Fruit fly (Drosophila melanogaster): ENCODE data around the gene CG12680.

The CG12680 gene

dm6 chrX:5031297-5031696, 34.1 kb downstream of the CG12680 start:
- TF ChIP-seq CG15710 (tag; optimal IDR thresholded peaks at IDR 0.05) (no peak), fd96Ca (GFP tag; IDR thresholded peaks at IDR 0.05) (no peak; the same call in 2 of the 3 replicates), CG8159 (tag; optimal IDR thresholded peaks at IDR 0.05) (peak; percentile 16), CG10348 (GFP tag; IDR thresholded peaks at IDR 0.05) (no peak), CG32121 (GFP tag; IDR thresholded peaks at IDR 0.05) (no peak), CG9948 (tag; optimal IDR thresholded peaks at IDR 0.05) (peak; percentile 34), D1 (tag; optimal IDR thresholded peaks at IDR 0.05) (no peak), CG13204 (GFP tag; optimal IDR thresholded peaks at IDR 0.05) (no peak), CG34367 (tag; optimal IDR thresholded peaks at IDR 0.05) (no peak), CG17806 (tag; optimal IDR thresholded peaks at IDR 0.05) (peak; percentile 31), CG12605 (GFP tag; IDR thresholded peaks at IDR 0.05) (no peak), CG4496 (GFP tag; IDR thresholded peaks at IDR 0.05) (peak; percentile 67; the same call in 2 of the 3 replicates), rn (GFP tag; IDR thresholded peaks at IDR 0.05) (no peak), Pif1A (GFP tag; optimal IDR thresholded peaks at IDR 0.05) (peak; percentile 5), Pif1B (GFP tag; optimal IDR thresholded peaks at IDR 0.05) (peak; percentile 0), EcR (GFP tag; optimal IDR thresholded peaks at IDR 0.05) (no peak), CG8301 (tag; optimal IDR thresholded peaks at IDR 0.05) (peak; percentile 46), Ets98B (GFP tag; IDR thresholded peaks at IDR 0.05) (peak; percentile 50), gl (tag; optimal IDR thresholded peaks at IDR 0.05) (no peak), CG14655 (GFP tag; optimal IDR thresholded peaks at IDR 0.05) (peak; percentile 58), Snoo (tag; optimal IDR thresholded peaks at IDR 0.05) (no peak)

dm6 chrX:5038411-5038810, 41.2 kb downstream of the CG12680 start:
- TF ChIP-seq Pif1A (GFP tag; optimal IDR thresholded peaks at IDR 0.05): peak; percentile 20
- peak; percentile 35; the same call in 1 of the 3 replicates for TF ChIP-seq CG4496 (GFP tag; IDR thresholded peaks at IDR 0.05)
- no peak for TF ChIP-seq gl (tag; optimal IDR thresholded peaks at IDR 0.05)
- TF ChIP-seq CG9948 (tag; optimal IDR thresholded peaks at IDR 0.05): peak; percentile 64
- TF ChIP-seq CG10348 (GFP tag; IDR thresholded peaks at IDR 0.05): no peak
- no peak for TF ChIP-seq D1 (tag; optimal IDR thresholded peaks at IDR 0.05)
- TF ChIP-seq EcR (GFP tag; optimal IDR thresholded peaks at IDR 0.05): no peak
- TF ChIP-seq CG8159 (tag; optimal IDR thresholded peaks at IDR 0.05): peak; percentile 26
- no peak for TF ChIP-seq rn (GFP tag; IDR thresholded peaks at IDR 0.05)
- 0 out of 3 replicates have a peak, but pooled peaks have one; percentile 42 for TF ChIP-seq fd96Ca (GFP tag; IDR thresholded peaks at IDR 0.05)
- no peak for TF ChIP-seq CG13204 (GFP tag; optimal IDR thresholded peaks at IDR 0.05)
- TF ChIP-seq CG15710 (tag; optimal IDR thresholded peaks at IDR 0.05): peak; percentile 30
- TF ChIP-seq Snoo (tag; optimal IDR thresholded peaks at IDR 0.05): no peak
- peak; percentile 37 for TF ChIP-seq CG8301 (tag; optimal IDR thresholded peaks at IDR 0.05)
- no peak for TF ChIP-seq CG32121 (GFP tag; IDR thresholded peaks at IDR 0.05)
- peak; percentile 31 for TF ChIP-seq Pif1B (GFP tag; optimal IDR thresholded peaks at IDR 0.05)
- TF ChIP-seq Ets98B (GFP tag; IDR thresholded peaks at IDR 0.05): no peak
- no peak for TF ChIP-seq CG12605 (GFP tag; IDR thresholded peaks at IDR 0.05)
- peak; percentile 45 for TF ChIP-seq CG17806 (tag; optimal IDR thresholded peaks at IDR 0.05)
- peak; percentile 40 for TF ChIP-seq CG34367 (tag; optimal IDR thresholded peaks at IDR 0.05)
- TF ChIP-seq CG14655 (GFP tag; optimal IDR thresholded peaks at IDR 0.05): peak; percentile 71

- TF ChIP-seq CG8301 (tag; optimal IDR thresholded peaks at IDR 0.05) (no peak), CG14655 (GFP tag; optimal IDR thresholded peaks at IDR 0.05) (no peak), Ets98B (GFP tag; IDR thresholded peaks at IDR 0.05) (no peak), Pif1B (GFP tag; optimal IDR thresholded peaks at IDR 0.05) (no peak), gl (tag; optimal IDR thresholded peaks at IDR 0.05) (no peak), CG9948 (tag; optimal IDR thresholded peaks at IDR 0.05) (no peak), Snoo (tag; optimal IDR thresholded peaks at IDR 0.05) (no peak), D1 (tag; optimal IDR thresholded peaks at IDR 0.05) (no peak), CG13204 (GFP tag; optimal IDR thresholded peaks at IDR 0.05) (no peak), CG8159 (tag; optimal IDR thresholded peaks at IDR 0.05) (no peak), fd96Ca (GFP tag; IDR thresholded peaks at IDR 0.05) (no peak), EcR (GFP tag; optimal IDR thresholded peaks at IDR 0.05) (no peak), CG34367 (tag; optimal IDR thresholded peaks at IDR 0.05) (no peak)
These were observed 42.9 kb downstream of the CG12680 start for dm6 chrX:5040098-5040497.

dm6 chrX:5041525-5042454, 44.5 kb downstream of the CG12680 start:
- TF ChIP-seq CG32121 (GFP tag; IDR thresholded peaks at IDR 0.05) (peak; percentile 89), CG14655 (GFP tag; optimal IDR thresholded peaks at IDR 0.05) (peak; percentile 74), Pif1A (GFP tag; optimal IDR thresholded peaks at IDR 0.05) (peak; percentile 82), CG4496 (GFP tag; IDR thresholded peaks at IDR 0.05) (peak; percentile 88), gl (tag; optimal IDR thresholded peaks at IDR 0.05) (no peak), CG9948 (tag; optimal IDR thresholded peaks at IDR 0.05) (peak; percentile 49), D1 (tag; optimal IDR thresholded peaks at IDR 0.05) (no peak), CG12605 (GFP tag; IDR thresholded peaks at IDR 0.05) (peak; percentile 64), CG17806 (tag; optimal IDR thresholded peaks at IDR 0.05) (peak; percentile 54), rn (GFP tag; IDR thresholded peaks at IDR 0.05) (peak; percentile 55; the same call in 1 of the 2 replicates), CG34367 (tag; optimal IDR thresholded peaks at IDR 0.05) (peak; percentile 37), CG8301 (tag; optimal IDR thresholded peaks at IDR 0.05) (peak; percentile 63), EcR (GFP tag; optimal IDR thresholded peaks at IDR 0.05) (no peak), Ets98B (GFP tag; IDR thresholded peaks at IDR 0.05) (peak; percentile 79), Snoo (tag; optimal IDR thresholded peaks at IDR 0.05) (peak; percentile 81), CG10348 (GFP tag; IDR thresholded peaks at IDR 0.05) (peak; percentile 72), CG15710 (tag; optimal IDR thresholded peaks at IDR 0.05) (peak; percentile 40), CG13204 (GFP tag; optimal IDR thresholded peaks at IDR 0.05) (no peak), CG8159 (tag; optimal IDR thresholded peaks at IDR 0.05) (peak; percentile 58), fd96Ca (GFP tag; IDR thresholded peaks at IDR 0.05) (peak; percentile 83), Pif1B (GFP tag; optimal IDR thresholded peaks at IDR 0.05) (peak; percentile 82)
